Fruit fly (Drosophila melanogaster) whole organism, embryonic: Measurements from ENCODE around the gene EloB.

Experiments used
- Abd-B ChIP-seq: fragments of 200-800 bp; sonication (Bioruptor generic); optimal IDR thresholded peaks from 2 replicates; lab custom pipeline; 2018; ENCODE audit warnings: missing biosample characterization, mild to moderate bottlenecking, missing genetic modification characterization, moderate library complexity
- CG15269 ChIP-seq: fragments of 200-800 bp; sonication (Bioruptor generic); optimal IDR thresholded peaks from 2 replicates; lab custom pipeline; 2018; ENCODE audit warnings: missing biosample characterization, mild to moderate bottlenecking, missing genetic modification characterization, moderate library complexity
- CG8290 ChIP-seq, 3 experiments: fragments of 200-800 bp; sonication (Bioruptor generic); optimal IDR thresholded peaks; 2 replicates each; lab custom pipeline; 2016 to 2019; ENCODE audit warnings: missing biosample characterization in 3 of 3, missing genetic modification characterization in 3 of 3, mild to moderate bottlenecking in 2 of 3, moderate library complexity in 1 of 3
- D19A ChIP-seq: fragments of 200-800 bp; optimal IDR thresholded peaks from 3 replicates; lab custom pipeline; 2019; ENCODE audit warnings: missing biosample characterization, mild to moderate bottlenecking, missing genetic modification characterization, moderate library complexity

DNA sequence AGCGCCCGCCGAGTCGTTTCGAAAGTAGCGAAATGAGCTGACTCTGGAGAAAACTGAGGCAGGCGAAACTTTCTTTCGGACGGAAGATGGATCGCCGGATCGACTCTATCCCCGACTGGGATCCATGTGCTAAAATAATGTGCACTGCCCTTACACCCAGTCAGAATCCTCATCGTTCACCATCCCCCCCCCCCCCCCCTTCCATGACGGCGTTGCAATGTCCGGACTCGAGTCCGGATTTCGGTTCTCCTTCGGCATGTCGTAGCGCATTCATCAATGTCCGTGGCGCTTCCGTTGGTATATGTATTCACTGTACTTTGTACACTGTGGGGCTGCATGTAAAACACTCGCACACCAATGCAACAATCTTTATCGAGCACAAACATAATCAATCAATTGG, 25.4 kb upstream of the EloB start:
- TF ChIP-seq Abd-B = no peak
- TF ChIP-seq CG15269 (tag; lab: Kevin White, UChicago) = no peak
- no peak for TF ChIP-seq CG8290 (GFP tag; optimal IDR thresholded peaks at IDR 0.05; lab: Kevin White, UChicago)
- TF ChIP-seq CG8290 (tag; optimal IDR thresholded peaks at IDR 0.05; lab: Kevin White, UChicago) = no peak
- no peak for TF ChIP-seq D19A
